Fruit fly (Drosophila melanogaster) whole organism, wandering third instar larva: ENCODE data around the gene SP1029.

Experiments
- Abd-B ChIP-seq: fragments of >200 bp; optimal IDR thresholded peaks from 2 replicates; lab custom pipeline; 2017; ENCODE audit warnings: missing biosample characterization, missing genetic modification characterization
- CG9705 ChIP-seq: fragments of 200-800 bp; sonication (Bioruptor generic); optimal IDR thresholded peaks from 2 replicates; lab custom pipeline; 2018; ENCODE audit warnings: missing biosample characterization, mild to moderate bottlenecking, missing genetic modification characterization
- CrebA ChIP-seq: fragments of 200-800 bp; sonication (Bioruptor generic); optimal IDR thresholded peaks from 2 replicates; lab custom pipeline; 2016; ENCODE audit warnings: missing biosample characterization, mild to moderate bottlenecking, missing genetic modification characterization, borderline replicate concordance
- Hnf4 ChIP-seq: fragments of 200-800 bp; sonication (Bioruptor generic); optimal IDR thresholded peaks from 2 replicates; lab custom pipeline; 2016; ENCODE audit warnings: missing biosample characterization, mild to moderate bottlenecking, missing genetic modification characterization
- Hr83 ChIP-seq: fragments of 200-300 bp; sonication (Bioruptor generic); optimal IDR thresholded peaks from 2 replicates; lab custom pipeline; 2016; ENCODE audit warnings: missing biosample characterization, mild to moderate bottlenecking, missing genetic modification characterization, moderate library complexity; ENCODE audit not compliant: poor library complexity, severe bottlenecking
- Myc ChIP-seq: fragments of >200 bp; optimal IDR thresholded peaks from 2 replicates; lab custom pipeline; 2017
- brk ChIP-seq: fragments of 200-800 bp; sonication (Bioruptor generic); optimal IDR thresholded peaks from 2 replicates; lab custom pipeline; 2016; ENCODE audit warnings: missing biosample characterization, mild to moderate bottlenecking, missing genetic modification characterization
- ey ChIP-seq: fragments of 200-800 bp; sonication (Bioruptor generic); optimal IDR thresholded peaks from 2 replicates; lab custom pipeline; 2016; ENCODE audit warnings: missing biosample characterization, missing genetic modification characterization
- pan ChIP-seq: fragments of >200 bp; optimal IDR thresholded peaks from 2 replicates; lab custom pipeline; 2017
- psq ChIP-seq: fragments of 200-800 bp; sonication (Bioruptor generic); optimal IDR thresholded peaks from 3 replicates; lab custom pipeline; 2017; ENCODE audit warnings: missing biosample characterization, mild to moderate bottlenecking, missing genetic modification characterization, moderate library complexity
- rgr ChIP-seq: fragments of 200-800 bp; sonication (Bioruptor generic); optimal IDR thresholded peaks from 3 replicates; lab custom pipeline; 2016; ENCODE audit warnings: missing biosample characterization, mild to moderate bottlenecking, missing genetic modification characterization
- sv ChIP-seq: fragments of 200-800 bp; sonication (Bioruptor generic); optimal IDR thresholded peaks from 3 replicates; lab custom pipeline; 2016; ENCODE audit warnings: missing biosample characterization, missing genetic modification characterization
- usp ChIP-seq: fragments of >200 bp; optimal IDR thresholded peaks from 2 replicates; lab custom pipeline; 2017; ENCODE audit warnings: missing biosample characterization, missing genetic modification characterization

The SP1029 gene

dm6 chr3R:29196967-29197611 lies 53.2 kb downstream of the SP1029 start, which contains the start of gene CG14515:
Gene CG14515, plus strand, starts transcription at chr3R:29197556.
- TF ChIP-seq brk (GFP tag; lab: Kevin White, UChicago) (no peak), pan (lab: Kevin White, UChicago) (no peak), Myc (lab: Kevin White, UChicago) (no peak), sv (no peak), Hnf4 (no peak), usp (GFP tag; lab: Kevin White, UChicago) (no peak), Hr83 (GFP tag; lab: Kevin White, UChicago) (no peak), Abd-B (GFP tag; lab: Kevin White, UChicago) (no peak), psq (GFP tag; lab: Kevin White, UChicago) (no peak), ey (GFP tag; lab: Kevin White, UChicago) (no peak), CrebA (no peak), CG9705 (GFP tag; lab: Kevin White, UChicago) (no peak), rgr (GFP tag; lab: Kevin White, UChicago) (no peak)
